Worm (Caenorhabditis elegans) whole organism, late embryonic: ENCODE results near the gene lys-8.

Experiments used
- C38D4.7 ChIP-seq: fragments of 200-800 bp; sonication (Bioruptor generic); optimal IDR thresholded peaks from 2 replicates; lab custom pipeline; 2018; ENCODE audit warnings: mild to moderate bottlenecking, missing genetic modification characterization, moderate library complexity, missing compliant biosample characterization
- K02D7.2 ChIP-seq: sonication (generic microtip); optimal IDR thresholded peaks from 2 replicates; lab custom pipeline; 2017; ENCODE audit warnings: mild to moderate bottlenecking, missing genetic modification characterization, missing compliant biosample characterization
- T23F11.4 ChIP-seq: fragments of 200-800 bp; sonication (Bioruptor generic); optimal IDR thresholded peaks from 2 replicates; lab custom pipeline; 2018; ENCODE audit warnings: mild to moderate bottlenecking, missing genetic modification characterization, missing compliant biosample characterization
- Y22D7AL.16 ChIP-seq: sonication (generic microtip); optimal IDR thresholded peaks from 2 replicates; lab custom pipeline; 2016; ENCODE audit warnings: missing genetic modification characterization, missing compliant biosample characterization
- ceh-14 ChIP-seq: sonication (generic microtip); optimal IDR thresholded peaks from 2 replicates; lab custom pipeline; 2016; ENCODE audit warnings: missing genotype, missing genetic modification characterization, missing compliant biosample characterization
- ceh-19 ChIP-seq: fragments of 200-800 bp; sonication (Bioruptor generic); optimal IDR thresholded peaks from 2 replicates; lab custom pipeline; 2018; ENCODE audit warnings: mild to moderate bottlenecking, missing genetic modification characterization, missing compliant biosample characterization
- ceh-2 ChIP-seq: sonication (generic microtip); optimal IDR thresholded peaks from 2 replicates; lab custom pipeline; 2016; ENCODE audit warnings: missing genotype, missing genetic modification characterization, missing compliant biosample characterization
- ceh-22 ChIP-seq: sonication (generic microtip); optimal IDR thresholded peaks from 2 replicates; lab custom pipeline; 2017; ENCODE audit warnings: missing biosample characterization, missing genetic modification characterization
- ceh-30 ChIP-seq: fragments of 150-350 bp; optimal IDR thresholded peaks from 2 replicates; lab custom pipeline; 2014; ENCODE audit warnings: missing biosample characterization, missing genetic modification characterization
- ceh-34 ChIP-seq: sonication (generic microtip); optimal IDR thresholded peaks from 2 replicates; lab custom pipeline; 2016; ENCODE audit warnings: mild to moderate bottlenecking, missing genetic modification characterization, missing compliant biosample characterization
- ceh-45 ChIP-seq: fragments of 200-800 bp; sonication (Bioruptor generic); IDR thresholded peaks from 2 replicates; pipeline ENCODE4 v1.3.6; 2022; ENCODE audit warnings: missing genetic modification reagents, missing genetic modification characterization, missing compliant biosample characterization
- ceh-48 ChIP-seq: sonication (generic microtip); optimal IDR thresholded peaks from 2 replicates; lab custom pipeline; 2016; ENCODE audit warnings: missing genetic modification characterization, inconsistent platforms, missing compliant biosample characterization
- ceh-6 ChIP-seq: fragments of 200-800 bp; sonication (Bioruptor generic); optimal IDR thresholded peaks from 2 replicates; lab custom pipeline; 2018; ENCODE audit warnings: mild to moderate bottlenecking, missing genetic modification characterization, missing compliant biosample characterization
- ceh-9 ChIP-seq: sonication (generic microtip); optimal IDR thresholded peaks from 2 replicates; lab custom pipeline; 2016; ENCODE audit warnings: mild to moderate bottlenecking, missing genetic modification characterization, inconsistent platforms, missing compliant biosample characterization
- che-1 ChIP-seq: sonication (generic microtip); optimal IDR thresholded peaks from 2 replicates; lab custom pipeline; 2016; ENCODE audit warnings: mild to moderate bottlenecking, missing genetic modification characterization, missing compliant biosample characterization
- dve-1 ChIP-seq: sonication (generic microtip); optimal IDR thresholded peaks from 2 replicates; lab custom pipeline; 2017; ENCODE audit warnings: antibody characterized with exemption, mild to moderate bottlenecking, missing genetic modification characterization, missing compliant biosample characterization
- elt-2 ChIP-seq: sonication (generic microtip); optimal IDR thresholded peaks from 2 replicates; lab custom pipeline; 2016; ENCODE audit warnings: missing genetic modification reagents, missing genetic modification characterization, missing compliant biosample characterization
- ets-4 ChIP-seq: sonication (generic microtip); optimal IDR thresholded peaks from 2 replicates; lab custom pipeline; 2016; ENCODE audit warnings: missing genetic modification characterization, missing compliant biosample characterization
- fkh-10 ChIP-seq: fragments of 150-350 bp; optimal IDR thresholded peaks from 2 replicates; lab custom pipeline; 2014; ENCODE audit warnings: missing biosample characterization, missing genetic modification reagents, missing genetic modification characterization
- fkh-6 ChIP-seq: sonication (generic microtip); optimal IDR thresholded peaks from 2 replicates; lab custom pipeline; 2016; ENCODE audit warnings: missing genetic modification characterization, missing compliant biosample characterization
- hlh-30 ChIP-seq: sonication (generic microtip); optimal IDR thresholded peaks from 2 replicates; lab custom pipeline; 2017; ENCODE audit warnings: antibody characterized with exemption, missing genetic modification characterization, missing compliant biosample characterization; ENCODE audit not compliant: insufficient read depth
- hlh-6 ChIP-seq: sonication (generic microtip); optimal IDR thresholded peaks from 2 replicates; lab custom pipeline; 2016; ENCODE audit warnings: missing genotype, missing genetic modification characterization, missing compliant biosample characterization
- lim-6 ChIP-seq: sonication (generic microtip); optimal IDR thresholded peaks from 2 replicates; lab custom pipeline; 2016; ENCODE audit warnings: missing genetic modification characterization, missing compliant biosample characterization
- lin-11 ChIP-seq: fragments of 200-800 bp; sonication (Bioruptor generic); optimal IDR thresholded peaks from 2 replicates; lab custom pipeline; 2018; ENCODE audit warnings: mild to moderate bottlenecking, missing genetic modification characterization, missing compliant biosample characterization
- nfya-1 ChIP-seq: sonication (generic microtip); optimal IDR thresholded peaks from 2 replicates; lab custom pipeline; 2017; ENCODE audit warnings: missing genetic modification characterization, mild to moderate bottlenecking, missing compliant biosample characterization, antibody characterized with exemption, moderate library complexity
- nhr-232 ChIP-seq: sonication (generic microtip); optimal IDR thresholded peaks from 2 replicates; lab custom pipeline; 2016; ENCODE audit warnings: missing genetic modification characterization, missing compliant biosample characterization
- npax-4 ChIP-seq: sonication (generic microtip); optimal IDR thresholded peaks from 2 replicates; lab custom pipeline; 2016; ENCODE audit warnings: missing genetic modification characterization, missing compliant biosample characterization
- odd-2 ChIP-seq: sonication (generic microtip); optimal IDR thresholded peaks from 2 replicates; lab custom pipeline; 2017; ENCODE audit warnings: antibody characterized with exemption, mild to moderate bottlenecking, missing genetic modification characterization, missing compliant biosample characterization
- pha-2 ChIP-seq: sonication (generic microtip); optimal IDR thresholded peaks from 2 replicates; lab custom pipeline; 2017; ENCODE audit warnings: mild to moderate bottlenecking, missing genetic modification characterization, missing compliant biosample characterization
- sox-2 ChIP-seq: fragments of 200-800 bp; sonication (Bioruptor generic); IDR thresholded peaks from 2 replicates; pipeline ENCODE4 v1.3.6; 2022; ENCODE audit warnings: missing genetic modification reagents, missing genetic modification characterization, missing compliant biosample characterization
- sox-4 ChIP-seq: sonication (generic microtip); optimal IDR thresholded peaks from 2 replicates; lab custom pipeline; 2017; ENCODE audit warnings: mild to moderate bottlenecking, missing genetic modification characterization, inconsistent platforms, missing compliant biosample characterization
- syd-9 ChIP-seq: sonication (generic microtip); optimal IDR thresholded peaks from 2 replicates; lab custom pipeline; 2016; ENCODE audit warnings: mild to moderate bottlenecking, missing genetic modification characterization, moderate library complexity, missing compliant biosample characterization
- tbx-2 ChIP-seq: sonication (generic microtip); optimal IDR thresholded peaks from 2 replicates; lab custom pipeline; 2016; ENCODE audit warnings: missing genetic modification characterization, missing compliant biosample characterization
- tbx-7 ChIP-seq: sonication (generic microtip); optimal IDR thresholded peaks from 2 replicates; lab custom pipeline; 2016; ENCODE audit warnings: missing genotype, missing genetic modification characterization, missing compliant biosample characterization
- ttx-3 ChIP-seq: sonication (generic microtip); optimal IDR thresholded peaks from 2 replicates; lab custom pipeline; 2016; ENCODE audit warnings: missing genetic modification reagents, missing genetic modification characterization, missing compliant biosample characterization
- unc-3 ChIP-seq, 2 experiments: fragments of 200-800 bp in 1 of 2; sonication (Bioruptor generic) in 1 of 2; sonication (generic microtip) in 1 of 2; conservative IDR thresholded peaks in 1 of 2; optimal IDR thresholded peaks in 1 of 2; 2 replicates each; pipeline versions ENCODE4 v1.3.6 to Lab custom; 2016 to 2022; ENCODE audit warnings: missing compliant biosample characterization in 2 of 2, missing genetic modification characterization in 2 of 2, missing genetic modification reagents in 1 of 2
- unc-55 ChIP-seq: sonication (generic microtip); optimal IDR thresholded peaks from 2 replicates; lab custom pipeline; 2017; ENCODE audit warnings: missing biosample characterization, missing genetic modification reagents, missing genetic modification characterization
- unc-86 ChIP-seq: sonication (generic microtip); optimal IDR thresholded peaks from 2 replicates; lab custom pipeline; 2016; ENCODE audit warnings: missing genetic modification characterization, missing compliant biosample characterization
- ztf-16 ChIP-seq: sonication (generic microtip); optimal IDR thresholded peaks from 2 replicates; lab custom pipeline; 2017; ENCODE audit warnings: missing genetic modification characterization, missing compliant biosample characterization

The lys-8 gene

DNA sequence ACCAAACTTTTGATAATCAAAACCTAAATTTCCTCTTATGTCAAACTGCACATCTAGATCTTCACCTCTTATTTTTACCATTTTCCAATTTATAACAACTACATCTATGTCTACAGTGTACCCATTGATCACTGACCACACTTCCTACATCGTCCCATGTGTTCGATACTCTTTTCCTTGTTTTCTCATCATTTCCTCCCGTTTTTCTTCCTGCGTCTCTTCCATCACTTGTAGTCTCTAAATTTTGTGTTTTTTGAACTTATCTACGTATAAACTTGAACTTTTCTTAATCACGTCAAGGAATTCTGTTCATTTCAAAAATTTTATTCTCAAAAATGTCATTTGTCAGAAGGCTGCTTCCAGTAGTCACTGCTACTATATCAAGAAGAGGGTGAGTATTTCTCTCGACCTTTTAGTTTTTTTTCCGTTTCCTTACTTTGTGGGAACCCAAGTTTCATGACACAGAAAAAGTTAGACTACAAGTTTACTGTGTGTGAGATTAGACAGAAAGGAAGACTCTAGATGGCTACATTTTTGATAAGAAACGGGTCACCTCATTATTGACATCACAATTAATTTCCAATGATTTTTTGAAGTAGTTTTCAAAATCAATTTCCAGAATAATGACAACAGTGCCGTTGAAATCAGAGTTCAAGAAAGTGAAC is 13.8 kb upstream of the lys-8 start:
- no peak for TF ChIP-seq lim-6 (tag; lab: Kevin White, UChicago)
- TF ChIP-seq hlh-30 (tag; lab: Kevin White, UChicago), result no peak
- TF ChIP-seq unc-55 (GFP tag; lab: Kevin White, UChicago), result no peak
- no peak for TF ChIP-seq ceh-2 (tag; lab: Kevin White, UChicago)
- TF ChIP-seq sox-2 (GFP tag; lab: Robert Waterston, UW), result no peak
- no peak for TF ChIP-seq hlh-6
- no peak for TF ChIP-seq nhr-232 (tag; lab: Kevin White, UChicago)
- no peak for TF ChIP-seq ceh-22 (tag; lab: Kevin White, UChicago)
- TF ChIP-seq K02D7.2 (tag; lab: Kevin White, UChicago), result no peak
- TF ChIP-seq odd-2 (tag; lab: Kevin White, UChicago), result no peak
- TF ChIP-seq ceh-9, result no peak
- no peak for TF ChIP-seq lin-11 (tag; lab: Kevin White, UChicago)
- TF ChIP-seq T23F11.4 (GFP tag; lab: Kevin White, UChicago), result no peak
- no peak for TF ChIP-seq npax-4
- TF ChIP-seq ceh-14 (tag; lab: Kevin White, UChicago), result no peak

DNA sequence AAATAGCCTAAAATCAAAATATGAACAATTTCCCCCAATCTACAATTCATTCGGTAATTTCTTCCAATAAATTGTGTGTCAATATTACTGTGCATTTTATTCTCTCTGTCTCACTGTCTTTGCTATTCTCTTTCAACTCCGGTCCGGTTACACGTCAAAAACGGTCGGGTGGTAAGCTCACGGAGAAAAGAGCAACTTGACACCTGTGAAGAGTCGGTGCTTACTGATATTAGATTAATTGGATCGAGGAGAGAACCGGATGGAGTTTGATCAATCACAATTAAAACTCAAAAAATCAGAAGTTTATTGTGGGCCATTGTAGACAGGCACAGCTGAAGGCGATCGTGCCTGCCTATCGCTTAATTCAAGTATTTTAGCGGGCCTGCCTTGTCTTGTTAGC is 11.1 kb upstream of the lys-8 start:
- TF ChIP-seq hlh-6, result no peak

ce11 chrII:5577060-5577459 is 8.9 kb upstream of the lys-8 start:
- TF ChIP-seq nfya-1 (tag; lab: Kevin White, UChicago), result peak; percentile 9
- TF ChIP-seq unc-86 (tag; lab: Kevin White, UChicago), result no peak
- peak; percentile 0 for TF ChIP-seq ceh-48 (tag; lab: Kevin White, UChicago)
- peak; percentile 43 for TF ChIP-seq dve-1
- TF ChIP-seq syd-9 (tag; lab: Kevin White, UChicago), result peak; percentile 33
- TF ChIP-seq tbx-2, result peak; percentile 25
- TF ChIP-seq nhr-232 (tag; lab: Kevin White, UChicago), result peak; percentile 47
- TF ChIP-seq Y22D7AL.16 (tag; lab: Kevin White, UChicago), result peak; percentile 41
- peak; percentile 86 for TF ChIP-seq elt-2 (tag; lab: Kevin White, UChicago)
- TF ChIP-seq tbx-7 (tag; lab: Kevin White, UChicago), result no peak
- peak; percentile 37 for TF ChIP-seq hlh-6
- no peak for TF ChIP-seq ztf-16
- TF ChIP-seq ceh-45 (GFP tag; lab: Robert Waterston, UW), result no peak
- TF ChIP-seq fkh-6 (tag; lab: Kevin White, UChicago), result peak; percentile 27
- no peak for TF ChIP-seq ets-4 (tag; lab: Kevin White, UChicago)
- TF ChIP-seq ceh-30 (tag; lab: Kevin White, UChicago), result no peak
- peak; percentile 36 for TF ChIP-seq che-1 (tag; lab: Kevin White, UChicago)
- peak; percentile 21 for TF ChIP-seq ceh-34
- TF ChIP-seq fkh-10, result no peak
- TF ChIP-seq lin-11 (tag; lab: Kevin White, UChicago), result peak; percentile 32
- TF ChIP-seq ttx-3, result no peak
- peak; percentile 17 for TF ChIP-seq ceh-19 (GFP tag; lab: Kevin White, UChicago)
- TF ChIP-seq C38D4.7 (GFP tag; lab: Kevin White, UChicago), result peak; percentile 39
- no peak for TF ChIP-seq unc-3 (GFP tag; conservative IDR thresholded peaks at IDR 0.05; lab: Robert Waterston, UW)
- no peak for TF ChIP-seq unc-3 (tag; optimal IDR thresholded peaks at IDR 0.05; lab: Kevin White, UChicago)
- TF ChIP-seq pha-2 (tag; lab: Kevin White, UChicago), result peak; percentile 42
- peak; percentile 23 for TF ChIP-seq sox-4 (tag; lab: Kevin White, UChicago)
- TF ChIP-seq ceh-6, result peak; percentile 55
